Fruit fly (Drosophila melanogaster): Measurements from ENCODE around the gene Naglu.

Naglu gene

DNA sequence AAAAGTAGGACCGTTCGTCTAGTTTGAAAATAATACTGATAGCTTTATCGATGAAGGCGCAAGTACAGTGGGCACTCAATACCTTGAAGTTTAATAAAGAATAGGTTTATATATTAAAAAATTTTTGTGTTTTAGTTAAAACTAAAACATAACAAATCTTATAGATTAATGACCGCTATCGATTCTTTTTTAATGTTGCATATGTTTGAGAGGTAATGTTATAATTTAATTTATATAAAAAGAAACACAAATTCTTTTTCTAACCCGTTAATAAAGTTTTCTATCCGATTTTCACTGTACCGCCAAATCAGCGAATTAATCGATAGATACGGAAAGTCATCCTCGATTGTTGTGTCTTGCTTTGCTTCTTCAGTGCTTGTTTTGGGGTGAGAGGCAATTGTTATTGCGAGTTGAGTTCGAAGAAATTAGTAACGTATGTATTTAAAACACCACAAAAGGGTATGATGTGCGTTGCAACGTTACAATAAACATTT is 27.5 kb downstream of the Naglu start, which contains the start of the genes Dad1 and CG13384:
TSS of gene Dad1 (minus strand) at position 30 of the 494 bp plus-strand sequence.
TSS of gene CG13384 (plus strand) at position 348 of the 494 bp plus-strand sequence.
- TF ChIP-seq Side (GFP tag; optimal IDR thresholded peaks at IDR 0.05): no peak
- TF ChIP-seq CG13775 (GFP tag; optimal IDR thresholded peaks at IDR 0.05): peak; percentile 93
- TF ChIP-seq CG2120 (GFP tag; optimal IDR thresholded peaks at IDR 0.05): peak; percentile 95
- no peak for TF ChIP-seq Trl (optimal IDR thresholded peaks at IDR 0.05)
- peak; percentile 55 for TF ChIP-seq Trl (GFP tag; optimal IDR thresholded peaks at IDR 0.05)
- peak; percentile 96 for TF ChIP-seq slbo (GFP tag; IDR thresholded peaks at IDR 0.05)
- TF ChIP-seq CG34422 (GFP tag; IDR thresholded peaks at IDR 0.05): peak; percentile 88
- peak; percentile 95 for TF ChIP-seq al (GFP tag; IDR thresholded peaks at IDR 0.05)
- TF ChIP-seq lbe (GFP tag; optimal IDR thresholded peaks at IDR 0.05): peak; percentile 90
- TF ChIP-seq Mes4 (GFP tag; optimal IDR thresholded peaks at IDR 0.05): peak; percentile 29
- peak; percentile 98 for TF ChIP-seq CoRest (tag; optimal IDR thresholded peaks at IDR 0.05)
- TF ChIP-seq unc-4 (GFP tag; IDR thresholded peaks at IDR 0.05; ENCODE audit: partially characterized antibody): 0 out of 2 replicates have a peak, but pooled peaks have one; percentile 51
- TF ChIP-seq C15 (GFP tag; IDR thresholded peaks at IDR 0.05): peak; percentile 68; the same call in 1 of the 3 replicates
- no peak for TF ChIP-seq slp2 (GFP tag; optimal IDR thresholded peaks at IDR 0.05)
- no peak for TF ChIP-seq eve (GFP tag; optimal IDR thresholded peaks at IDR 0.05)
- peak; percentile 75 to 94 for TF ChIP-seq Hr51 (GFP tag; optimal IDR thresholded peaks at IDR 0.05)
- peak; percentile 87 for TF ChIP-seq CG7357 (GFP tag; IDR thresholded peaks at IDR 0.05)
- peak; percentile 89 for TF ChIP-seq CG4328 (GFP tag; optimal IDR thresholded peaks at IDR 0.05)
- TF ChIP-seq CG9932 (GFP tag; IDR thresholded peaks at IDR 0.05): peak; percentile 97
- TF ChIP-seq CG12659 (GFP tag; optimal IDR thresholded peaks at IDR 0.05): peak; percentile 97
- TF ChIP-seq CG10267 (tag; optimal IDR thresholded peaks at IDR 0.05): peak; percentile 92
- TF ChIP-seq sisA (GFP tag; IDR thresholded peaks at IDR 0.05): peak; percentile 88
- TF ChIP-seq TFAM (GFP tag; optimal IDR thresholded peaks at IDR 0.05): no peak
- TF ChIP-seq sug (tag; optimal IDR thresholded peaks at IDR 0.05): peak; percentile 96
- TF ChIP-seq Dref (GFP tag; IDR thresholded peaks at IDR 0.05): peak; percentile 61
- TF ChIP-seq bowl (GFP tag; IDR thresholded peaks at IDR 0.05): peak; percentile 48; the same call in 1 of the 2 replicates
- TF ChIP-seq dysf (GFP tag; IDR thresholded peaks at IDR 0.05): peak; percentile 96
- TF ChIP-seq Aef1 (GFP tag; IDR thresholded peaks at IDR 0.05): peak; percentile 74
- TF ChIP-seq ato (GFP tag; IDR thresholded peaks at IDR 0.05; ENCODE audit: partially characterized antibody): 0 out of 2 replicates have a peak, but pooled peaks have one; percentile 23
- no peak for TF ChIP-seq CG4282 (GFP tag; optimal IDR thresholded peaks at IDR 0.05)
- peak; percentile 96 for TF ChIP-seq CG14710 (tag; optimal IDR thresholded peaks at IDR 0.05)
- TF ChIP-seq repo (GFP tag; optimal IDR thresholded peaks at IDR 0.05): no peak
- TF ChIP-seq CG15269 (tag; optimal IDR thresholded peaks at IDR 0.05): peak; percentile 96
- TF ChIP-seq CG13624 (GFP tag; optimal IDR thresholded peaks at IDR 0.05): peak; percentile 44
- peak; percentile 92 for TF ChIP-seq CG10209 (GFP tag; optimal IDR thresholded peaks at IDR 0.05)
- TF ChIP-seq stc (GFP tag; IDR thresholded peaks at IDR 0.05): peak; percentile 89
- TF ChIP-seq chif (GFP tag; optimal IDR thresholded peaks at IDR 0.05): peak; percentile 46 to 74
- TF ChIP-seq CG17328 (GFP tag; IDR thresholded peaks at IDR 0.05): peak; percentile 87
- peak; percentile 13; the same call in 1 of the 2 replicates for TF ChIP-seq CG2129 (GFP tag; IDR thresholded peaks at IDR 0.05; ENCODE audit: partially characterized antibody)
- TF ChIP-seq Sry-δ (GFP tag; optimal IDR thresholded peaks at IDR 0.05): peak; percentile 49
- 0 out of 2 replicates have a peak, but pooled peaks have one; percentile 35 for TF ChIP-seq Dip2 (GFP tag; IDR thresholded peaks at IDR 0.05)
- TF ChIP-seq bbx (GFP tag; IDR thresholded peaks at IDR 0.05; ENCODE audit: partially characterized antibody): no peak; the same call in 1 of the 2 replicates
- peak; percentile 90 for TF ChIP-seq CG8388 (GFP tag; optimal IDR thresholded peaks at IDR 0.05)
- no peak for TF ChIP-seq CG9609 (GFP tag; optimal IDR thresholded peaks at IDR 0.05)
- TF ChIP-seq zfh2 (GFP tag; optimal IDR thresholded peaks at IDR 0.05): peak; percentile 63
- peak; percentile 68 for TF ChIP-seq sens (GFP tag)
- peak; percentile 36 for TF ChIP-seq dm (GFP tag; optimal IDR thresholded peaks at IDR 0.05)
- TF ChIP-seq Atf6 (GFP tag; IDR thresholded peaks at IDR 0.05): peak; percentile 93
- TF ChIP-seq gcm (GFP tag; optimal IDR thresholded peaks at IDR 0.05): peak; percentile 93
- TF ChIP-seq gcm2 (GFP tag; optimal IDR thresholded peaks at IDR 0.05): no peak
- peak; percentile 80 for TF ChIP-seq Asciz (GFP tag; optimal IDR thresholded peaks at IDR 0.05)

Data from whole organism, embryonic.